Fruit fly (Drosophila melanogaster): ENCODE measurements around the gene Arp5.

dm6 chr3R:18208479-18208878, 23.2 kb downstream of the Arp5 start, which contains the start of gene CG44158:
- no peak for TF ChIP-seq CTCF (optimal IDR thresholded peaks at IDR 0.05)
- no peak for TF ChIP-seq CG8478 (optimal IDR thresholded peaks at IDR 0.05)
